Worm (Caenorhabditis elegans): ENCODE results near the gene C56E6.4.

DNA sequence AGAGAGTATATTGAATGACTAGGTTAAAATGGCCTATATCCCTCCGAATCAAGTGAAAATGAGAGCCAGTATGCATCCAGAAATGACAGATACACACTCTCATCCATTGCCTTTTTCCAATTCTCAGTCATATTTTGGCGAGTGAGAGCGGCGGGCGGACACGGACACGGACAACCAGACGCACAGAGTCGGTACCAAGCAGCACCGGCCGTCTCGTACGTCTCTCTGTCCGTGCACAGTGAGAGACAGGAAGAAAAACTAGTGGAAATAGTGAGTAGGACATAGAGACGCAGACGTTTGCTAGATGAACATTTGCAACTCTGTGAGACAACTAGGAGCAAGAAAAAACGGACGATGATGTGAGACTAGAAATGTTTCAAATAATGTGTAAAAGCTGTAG is 34.7 kb upstream of the C56E6.4 start:
- no peak for TF ChIP-seq ama-1 (optimal IDR thresholded peaks at IDR 0.05)
- TF ChIP-seq flt-1 (GFP tag; IDR thresholded peaks at IDR 0.05): no peak
- no peak for TF ChIP-seq ceh-13 (GFP tag; optimal IDR thresholded peaks at IDR 0.05)
- TF ChIP-seq tbx-11 (GFP tag; IDR thresholded peaks at IDR 0.05): no peak
- no peak for TF ChIP-seq hmbx-1 (tag; optimal IDR thresholded peaks at IDR 0.05)
- TF ChIP-seq B0310.2 (tag; optimal IDR thresholded peaks at IDR 0.05): no peak
- no peak for TF ChIP-seq sea-1 (GFP tag; conservative IDR thresholded peaks at IDR 0.05)

Measured in whole organism, early embryonic.